Worm (Caenorhabditis elegans) whole organism, L2 larva: ENCODE data around the gene uba-1.

Source experiments
- C34F6.9 ChIP-seq: fragments of 150-350 bp; optimal IDR thresholded peaks from 2 replicates; lab custom pipeline; 2014; ENCODE audit warnings: missing biosample characterization, missing genetic modification characterization
- aly-2 ChIP-seq: fragments of 150-350 bp; optimal IDR thresholded peaks from 2 replicates; lab custom pipeline; 2014; ENCODE audit warnings: missing biosample characterization, missing genetic modification characterization
- ama-1 ChIP-seq: fragments of 150-350 bp; optimal IDR thresholded peaks from 2 replicates; lab custom pipeline; 2018; ENCODE audit warnings: inconsistent platforms
- ceh-16 ChIP-seq: fragments of 150-350 bp; optimal IDR thresholded peaks from 2 replicates; lab custom pipeline; 2014; ENCODE audit warnings: missing biosample characterization, missing genetic modification characterization
- crh-2 ChIP-seq: sonication (generic microtip); optimal IDR thresholded peaks from 2 replicates; lab custom pipeline; 2017; ENCODE audit warnings: missing biosample characterization, missing genetic modification characterization
- dmd-4 ChIP-seq: sonication (generic microtip); optimal IDR thresholded peaks from 2 replicates; lab custom pipeline; 2017; ENCODE audit warnings: missing biosample characterization, missing genetic modification characterization
- elt-1 ChIP-seq: fragments of 150-350 bp; optimal IDR thresholded peaks from 2 replicates; lab custom pipeline; 2014; ENCODE audit warnings: missing biosample characterization, missing genetic modification characterization
- elt-3 ChIP-seq: sonication (generic microtip); optimal IDR thresholded peaks from 2 replicates; lab custom pipeline; 2017; ENCODE audit warnings: missing biosample characterization, missing genetic modification characterization
- fos-1 ChIP-seq: fragments of 150-350 bp; optimal IDR thresholded peaks from 2 replicates; lab custom pipeline; 2014; ENCODE audit warnings: missing biosample characterization, missing genetic modification characterization
- gmeb-1 ChIP-seq: fragments of 150-350 bp; optimal IDR thresholded peaks from 2 replicates; lab custom pipeline; 2014; ENCODE audit warnings: missing biosample characterization, missing genetic modification characterization
- lin-39 ChIP-seq: fragments of 150-350 bp; optimal IDR thresholded peaks from 2 replicates; lab custom pipeline; 2014; ENCODE audit warnings: missing biosample characterization, missing genetic modification reagents, missing genetic modification characterization
- lsy-2 ChIP-seq, 2 experiments: fragments of 150-350 bp in 1 of 2; sonication (generic microtip) in 1 of 2; optimal IDR thresholded peaks; 2 replicates each; lab custom pipeline; 2014 to 2017; ENCODE audit warnings: missing biosample characterization in 2 of 2, missing genetic modification characterization in 2 of 2
- mab-5 ChIP-seq: fragments of 150-350 bp; optimal IDR thresholded peaks from 2 replicates; lab custom pipeline; 2014; ENCODE audit warnings: missing biosample characterization, missing genetic modification characterization
- mbf-1 ChIP-seq: sonication (generic microtip); optimal IDR thresholded peaks from 2 replicates; lab custom pipeline; 2017; ENCODE audit warnings: missing biosample characterization, missing genetic modification characterization
- nhr-12 ChIP-seq: fragments of 150-350 bp; optimal IDR thresholded peaks from 2 replicates; lab custom pipeline; 2014; ENCODE audit warnings: missing biosample characterization, missing genetic modification characterization
- nhr-129 ChIP-seq: fragments of 150-350 bp; optimal IDR thresholded peaks from 2 replicates; lab custom pipeline; 2014; ENCODE audit warnings: missing biosample characterization, missing genetic modification characterization
- nhr-6 ChIP-seq: fragments of 150-350 bp; optimal IDR thresholded peaks from 2 replicates; lab custom pipeline; 2014; ENCODE audit warnings: missing biosample characterization, missing genetic modification characterization
- nhr-77 ChIP-seq: fragments of 150-350 bp; optimal IDR thresholded peaks from 2 replicates; lab custom pipeline; 2014; ENCODE audit warnings: missing biosample characterization, missing genetic modification characterization
- skn-1 ChIP-seq: sonication (generic microtip); optimal IDR thresholded peaks from 2 replicates; lab custom pipeline; 2017; ENCODE audit warnings: missing biosample characterization, missing genetic modification characterization
- sma-3 ChIP-seq: sonication (generic microtip); optimal IDR thresholded peaks from 2 replicates; lab custom pipeline; 2016; ENCODE audit warnings: missing genetic modification reagents, missing genetic modification characterization, missing compliant biosample characterization
- sma-9 ChIP-seq, 2 experiments: fragments of 150-350 bp in 1 of 2; sonication (generic microtip) in 1 of 2; optimal IDR thresholded peaks; 2 replicates each; lab custom pipeline; 2014 to 2016; ENCODE audit warnings: missing genetic modification characterization in 2 of 2, mild to moderate bottlenecking in 1 of 2, missing biosample characterization in 1 of 2, missing compliant biosample characterization in 1 of 2, missing genetic modification reagents in 1 of 2, moderate library complexity in 1 of 2
- snpc-4 ChIP-seq: fragments of 150-350 bp; optimal IDR thresholded peaks from 2 replicates; lab custom pipeline; 2014; ENCODE audit warnings: missing biosample characterization, missing genetic modification characterization
- unc-39 ChIP-seq: fragments of 150-350 bp; optimal IDR thresholded peaks from 2 replicates; lab custom pipeline; 2014; ENCODE audit warnings: missing biosample characterization, missing genetic modification characterization
- unc-55 ChIP-seq: fragments of 150-350 bp; sonication (generic microtip); optimal IDR thresholded peaks from 3 replicates; lab custom pipeline; 2014; ENCODE audit warnings: missing biosample characterization, missing genetic modification reagents, missing genetic modification characterization
- unc-62 ChIP-seq: fragments of 150-350 bp; optimal IDR thresholded peaks from 2 replicates; lab custom pipeline; 2014; ENCODE audit warnings: missing biosample characterization, missing genetic modification reagents, missing genetic modification characterization
- zag-1 ChIP-seq: fragments of 150-350 bp; optimal IDR thresholded peaks from 2 replicates; lab custom pipeline; 2014; ENCODE audit warnings: missing biosample characterization, missing genetic modification characterization
- ztf-1 ChIP-seq: fragments of 200-800 bp; sonication (Bioruptor generic); conservative IDR thresholded peaks from 2 replicates; pipeline ENCODE4 v1.3.6; 2022; ENCODE audit warnings: missing genetic modification characterization, missing compliant biosample characterization
- ztf-4 ChIP-seq: fragments of 150-350 bp; optimal IDR thresholded peaks from 2 replicates; lab custom pipeline; 2014; ENCODE audit warnings: missing biosample characterization, missing genetic modification characterization

uba-1 gene

DNA sequence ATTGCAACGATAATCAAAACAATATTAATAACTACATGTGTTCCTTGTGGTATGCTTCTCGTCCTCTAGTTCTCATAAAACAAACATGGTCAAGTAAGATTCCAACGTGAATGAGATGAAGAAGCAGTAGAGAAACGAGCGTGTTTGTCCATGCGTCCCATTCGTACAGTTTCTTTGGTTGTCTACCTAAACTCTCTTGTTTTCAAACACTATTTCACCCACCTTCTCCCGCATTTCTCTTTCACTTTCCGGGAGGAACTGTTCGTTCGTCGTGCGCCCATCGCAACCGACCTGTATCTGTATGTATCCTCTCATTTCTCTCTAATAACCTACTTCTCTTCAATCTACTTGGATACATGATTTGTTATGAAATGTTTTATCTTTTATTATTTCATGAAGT is 13.0 kb upstream of the uba-1 start (continued):
- TF ChIP-seq nhr-12 (tag; lab: Kevin White, UChicago) (no peak), elt-1 (tag; lab: Kevin White, UChicago) (no peak)

- TF ChIP-seq snpc-4 (tag; lab: Kevin White, UChicago): no peak
- no peak for TF ChIP-seq ceh-16
- no peak for TF ChIP-seq unc-62 (GFP tag; lab: Kevin White, UChicago)
- TF ChIP-seq mab-5 (tag; lab: Kevin White, UChicago): no peak
- no peak for TF ChIP-seq mbf-1 (tag; lab: Kevin White, UChicago)
These were observed 12.0 kb upstream of the uba-1 start, which contains the start of gene C47E12.13 for ce11 chrIV:10006792-10007191. Gene C47E12.13, minus strand, starts transcription at chrIV:10006892.

DNA sequence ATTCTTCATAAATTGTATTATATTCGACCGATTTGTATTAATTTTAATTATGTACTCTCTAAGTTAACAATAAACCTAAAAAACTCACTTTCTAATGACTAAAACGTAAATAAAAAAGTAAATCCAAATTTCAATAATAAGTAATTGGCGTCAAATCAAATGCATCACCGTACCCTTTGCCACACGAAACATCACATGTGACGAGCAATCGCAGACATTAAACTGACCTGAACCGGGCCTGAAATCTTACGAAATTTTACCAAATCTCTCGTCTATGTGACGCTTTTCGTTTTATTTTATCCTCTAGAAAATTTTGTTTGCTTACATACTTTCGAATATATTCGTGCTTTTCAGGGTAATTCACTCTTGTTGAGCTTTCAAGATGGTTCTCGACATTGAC is 8.6 kb upstream of the uba-1 start, which contains the start of the genes C47E12.2 and sars-1:
Gene C47E12.2, minus strand, starts transcription at position 131 of the 400 bp plus-strand sequence.
Gene sars-1, plus strand, starts transcription at position 355 of the 400 bp plus-strand sequence.
- no peak for TF ChIP-seq nhr-77
- peak; percentile 18 for TF ChIP-seq C34F6.9
- peak; percentile 58 to 92 for TF ChIP-seq lsy-2 (tag; optimal IDR thresholded peaks at IDR 0.05; lab: Kevin White, UChicago)
- no peak for TF ChIP-seq ztf-1 (GFP tag; lab: Robert Waterston, UW)
- peak; percentile 88 for TF ChIP-seq nhr-129
- peak; percentile 32 for TF ChIP-seq crh-2 (tag; lab: Kevin White, UChicago)
- TF ChIP-seq, all 48 proteins: peak for 4

- TF ChIP-seq mbf-1 (tag; lab: Kevin White, UChicago): no peak
- no peak for TF ChIP-seq lin-39 (tag; lab: Kevin White, UChicago)
- TF ChIP-seq nhr-6 (tag; lab: Kevin White, UChicago): no peak
- no peak for TF ChIP-seq sma-3 (GFP tag; lab: Kevin White, UChicago)
- no peak for TF ChIP-seq lsy-2 (tag; optimal IDR thresholded peaks at IDR 0.05; lab: Kevin White, UChicago)
- no peak for TF ChIP-seq dmd-4
- TF ChIP-seq, all 48 proteins: peak for 0
These were observed 7.0 kb upstream of the uba-1 start, which contains the start of gene C47E12.3 for ce11 chrIV:10001748-10002147. Gene C47E12.3, minus strand, starts transcription at chrIV:10001848.

DNA sequence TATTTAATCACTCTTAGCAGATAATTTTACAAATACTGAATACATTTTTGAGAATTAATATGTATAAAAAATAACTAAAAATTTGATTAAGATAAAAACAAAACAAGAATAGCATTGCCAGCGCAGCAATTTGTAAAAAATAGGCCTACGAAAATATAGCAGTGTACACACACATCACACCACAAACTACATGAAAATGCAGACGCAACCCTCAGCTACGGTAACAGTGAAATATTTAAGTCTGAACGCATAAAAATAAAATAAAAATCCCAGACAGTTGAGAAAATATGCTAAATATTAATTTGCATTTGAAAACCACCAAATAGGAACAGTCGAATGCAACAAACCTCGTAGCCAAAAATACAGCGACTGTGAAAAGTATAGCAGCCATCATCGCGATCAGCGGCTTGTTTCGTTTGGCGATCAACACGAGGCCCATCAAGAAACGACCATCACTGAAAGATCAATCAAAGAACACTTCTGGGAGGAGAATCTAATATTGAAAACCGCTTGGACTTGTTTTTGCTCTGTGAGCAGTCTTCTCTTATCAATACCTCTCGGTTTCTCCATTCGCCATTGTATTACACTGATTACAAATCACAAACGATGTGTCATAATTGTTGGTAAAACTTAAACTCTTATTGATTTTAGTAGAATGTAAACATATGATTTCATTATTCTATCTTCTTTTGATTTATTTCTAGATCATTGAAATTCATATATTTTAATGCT is 3.9 kb upstream of the uba-1 start, which contains the start of gene pyp-1:
Gene pyp-1, minus strand, starts transcription at position 439 of the 732 bp plus-strand sequence.
- no peak for TF ChIP-seq ztf-1 (GFP tag; lab: Robert Waterston, UW)
- peak; percentile 33 for TF ChIP-seq ama-1 (lab: Kevin White, UChicago)
- TF ChIP-seq fos-1 (tag; lab: Kevin White, UChicago): peak; percentile 56
- no peak for TF ChIP-seq elt-3 (tag; lab: Kevin White, UChicago)
- TF ChIP-seq unc-55 (GFP tag; lab: Kevin White, UChicago): peak; percentile 34
- TF ChIP-seq gmeb-1 (tag; lab: Kevin White, UChicago): no peak
- TF ChIP-seq elt-1 (tag; lab: Kevin White, UChicago): no peak
- peak in 1 of 2 experiments; percentile 69 for TF ChIP-seq lsy-2 (tag; optimal IDR thresholded peaks at IDR 0.05; lab: Kevin White, UChicago)
- TF ChIP-seq nhr-77: no peak
- no peak for TF ChIP-seq aly-2 (tag; lab: Kevin White, UChicago)
- no peak for TF ChIP-seq lin-39 (tag; lab: Kevin White, UChicago)
- no peak for TF ChIP-seq zag-1 (tag; lab: Kevin White, UChicago)
- no peak for TF ChIP-seq unc-39 (tag; lab: Kevin White, UChicago)
- TF ChIP-seq sma-9 (GFP tag; optimal IDR thresholded peaks at IDR 0.05; lab: Kevin White, UChicago): peak; percentile 22
- TF ChIP-seq sma-9 (tag; optimal IDR thresholded peaks at IDR 0.05; lab: Kevin White, UChicago): no peak

DNA sequence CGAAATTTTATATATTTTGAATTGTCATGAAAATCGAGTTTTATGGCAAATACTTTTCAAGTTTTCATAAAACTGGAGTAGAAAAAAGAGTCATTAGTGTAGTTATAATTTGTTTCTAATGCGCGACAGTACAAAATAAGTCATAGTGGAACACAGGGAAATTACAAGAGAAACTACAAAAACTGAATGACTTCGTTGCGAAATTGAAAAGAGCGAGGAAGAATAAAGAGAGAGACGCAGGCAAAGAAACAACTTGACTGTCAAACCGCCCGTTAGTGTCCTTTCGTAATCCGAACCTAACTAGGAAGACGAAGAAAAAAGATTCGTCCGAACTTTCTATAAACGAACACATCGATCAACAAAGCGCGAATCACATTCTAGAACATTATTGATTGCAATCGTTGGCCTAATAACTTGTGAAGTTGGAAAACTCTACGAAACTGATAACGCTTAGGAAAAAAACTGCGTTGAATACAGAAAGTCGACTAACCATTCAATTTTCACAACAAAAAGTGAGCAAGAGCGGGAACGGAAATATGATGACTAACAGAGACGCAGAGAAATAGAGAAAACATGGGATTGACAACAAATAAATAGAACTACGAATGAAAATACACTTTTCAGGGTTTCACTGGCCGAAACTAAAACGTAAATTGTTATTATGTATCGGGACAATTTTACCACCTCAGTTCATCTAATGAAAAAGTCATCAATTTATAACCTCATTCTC is 1.2 kb downstream of the uba-1 start:
- no peak for TF ChIP-seq ztf-4 (tag; lab: Kevin White, UChicago)
- peak; percentile 70 for TF ChIP-seq skn-1 (tag; lab: Kevin White, UChicago)
- TF ChIP-seq crh-2 (tag; lab: Kevin White, UChicago): peak; percentile 20
- TF ChIP-seq gmeb-1 (tag; lab: Kevin White, UChicago): no peak
- TF ChIP-seq, all 48 proteins: peak for 2
